Worm (Caenorhabditis elegans) whole organism, L2 larva: ENCODE data around the gene sid-3.

Experiments
- ama-1 ChIP-seq: fragments of 150-350 bp; optimal IDR thresholded peaks from 2 replicates; lab custom pipeline; 2018; ENCODE audit warnings: inconsistent platforms
- nhr-6 ChIP-seq: fragments of 150-350 bp; optimal IDR thresholded peaks from 2 replicates; lab custom pipeline; 2014; ENCODE audit warnings: missing biosample characterization, missing genetic modification characterization
- unc-62 ChIP-seq: fragments of 150-350 bp; optimal IDR thresholded peaks from 2 replicates; lab custom pipeline; 2014; ENCODE audit warnings: missing biosample characterization, missing genetic modification reagents, missing genetic modification characterization

ce11 chrX:17195080-17195479, 8.9 kb downstream of the sid-3 start, which contains the start of gene B0302.5:
- TF ChIP-seq nhr-6 (tag; lab: Kevin White, UChicago) (no peak), ama-1 (lab: Kevin White, UChicago) (no peak), unc-62 (GFP tag; lab: Kevin White, UChicago) (no peak)
